Fruit fly (Drosophila melanogaster) whole organism, embryonic: ENCODE measurements around the gene CG12075.

ENCODE experiments used
- CG1024 ChIP-seq: fragments of 200-800 bp; sonication (Bioruptor generic); IDR thresholded peaks from 2 replicates; pipeline ENCODE4 v1.3.6; 2022; ENCODE audit warnings: missing biosample characterization, missing genetic modification characterization
- CG11723 ChIP-seq: fragments of 200-800 bp; sonication (Bioruptor generic); optimal IDR thresholded peaks from 2 replicates; lab custom pipeline; 2017; ENCODE audit warnings: missing biosample characterization, mild to moderate bottlenecking, missing genetic modification characterization
- CG12219 ChIP-seq: fragments of 200-800 bp; sonication (Bioruptor generic); optimal IDR thresholded peaks from 3 replicates; lab custom pipeline; 2018; ENCODE audit warnings: missing biosample characterization, mild to moderate bottlenecking, missing genetic modification characterization
- CG12769 ChIP-seq: fragments of 200-800 bp; sonication (Bioruptor generic); optimal IDR thresholded peaks from 2 replicates; lab custom pipeline; 2019; ENCODE audit warnings: missing biosample characterization, mild to moderate bottlenecking, missing genetic modification characterization, moderate library complexity
- CG1529 ChIP-seq: fragments of 200-800 bp; sonication (Bioruptor generic); optimal IDR thresholded peaks from 3 replicates; lab custom pipeline; 2018; ENCODE audit warnings: missing biosample characterization, missing genetic modification characterization
- CG15601 ChIP-seq: fragments of 200-800 bp; sonication (Bioruptor generic); optimal IDR thresholded peaks from 3 replicates; lab custom pipeline; 2019; ENCODE audit warnings: missing biosample characterization, mild to moderate bottlenecking, missing genetic modification characterization, moderate library complexity
- CG15696 ChIP-seq: fragments of 200-800 bp; sonication (Bioruptor generic); optimal IDR thresholded peaks from 2 replicates; lab custom pipeline; 2019; ENCODE audit warnings: missing biosample characterization, mild to moderate bottlenecking, missing genetic modification characterization, moderate library complexity
- CG16779 ChIP-seq: fragments of 200-800 bp; sonication (Bioruptor generic); IDR thresholded peaks from 2 replicates; pipeline ENCODE4 v1.3.6; 2022; ENCODE audit warnings: missing biosample characterization, missing genetic modification characterization
- CG2120 ChIP-seq: fragments of 200-800 bp; sonication (Bioruptor generic); optimal IDR thresholded peaks from 3 replicates; lab custom pipeline; 2016; ENCODE audit warnings: missing biosample characterization, missing genetic modification characterization
- CG2712 ChIP-seq: fragments of 200-800 bp; optimal IDR thresholded peaks from 3 replicates; lab custom pipeline; 2019; ENCODE audit warnings: missing biosample characterization, mild to moderate bottlenecking, missing genetic modification characterization, moderate library complexity
- CG31441 ChIP-seq: fragments of 200-800 bp; sonication (Bioruptor generic); IDR thresholded peaks from 2 replicates; pipeline ENCODE4 v1.3.6; 2022; ENCODE audit warnings: missing biosample characterization, missing genetic modification characterization
- CG32532 ChIP-seq: fragments of 200-800 bp; sonication (Bioruptor generic); IDR thresholded peaks from 2 replicates; pipeline ENCODE4 v1.3.6; 2022; ENCODE audit warnings: missing biosample characterization, missing genetic modification characterization
- CG4820 ChIP-seq: fragments of 200-800 bp; sonication (Bioruptor generic); optimal IDR thresholded peaks from 3 replicates; lab custom pipeline; 2016; ENCODE audit warnings: missing biosample characterization, missing genetic modification characterization
- CG6272 ChIP-seq: fragments of 200-800 bp; sonication (Bioruptor generic); IDR thresholded peaks from 2 replicates; pipeline ENCODE4 v1.3.6; 2022; ENCODE audit warnings: missing biosample characterization, missing genetic modification characterization
- CG6654 ChIP-seq: fragments of 200-800 bp; sonication (Bioruptor generic); optimal IDR thresholded peaks from 2 replicates; lab custom pipeline; 2017; ENCODE audit warnings: missing biosample characterization, mild to moderate bottlenecking, missing genetic modification characterization
- CG8359 ChIP-seq: fragments of 200-800 bp; sonication (Bioruptor generic); optimal IDR thresholded peaks from 2 replicates; lab custom pipeline; 2017; ENCODE audit warnings: missing biosample characterization, mild to moderate bottlenecking, missing genetic modification characterization, borderline replicate concordance
- CG9727 ChIP-seq: fragments of 200-800 bp; sonication (Bioruptor generic); optimal IDR thresholded peaks from 3 replicates; lab custom pipeline; 2017; ENCODE audit warnings: missing biosample characterization, mild to moderate bottlenecking, missing genetic modification characterization
- D19A ChIP-seq: fragments of 200-800 bp; optimal IDR thresholded peaks from 3 replicates; lab custom pipeline; 2019; ENCODE audit warnings: missing biosample characterization, mild to moderate bottlenecking, missing genetic modification characterization, moderate library complexity
- Elba2 ChIP-seq: fragments of 200-800 bp; sonication (Bioruptor generic); optimal IDR thresholded peaks from 3 replicates; lab custom pipeline; 2016; ENCODE audit warnings: missing biosample characterization, missing genetic modification characterization
- H15 ChIP-seq: fragments of 200-800 bp; sonication (Bioruptor generic); IDR thresholded peaks from 3 replicates; pipeline ENCODE4 v1.3.6; 2022; ENCODE audit warnings: missing biosample characterization, missing genetic modification characterization
- Kr ChIP-seq: fragments of 200-800 bp; sonication (Bioruptor generic); optimal IDR thresholded peaks from 2 replicates; lab custom pipeline; 2017; ENCODE audit warnings: missing biosample characterization, mild to moderate bottlenecking, missing genetic modification characterization
- MBD-R2 ChIP-seq: fragments of 200-800 bp; sonication (Bioruptor generic); IDR thresholded peaks from 2 replicates; pipeline ENCODE4 v1.3.6; 2022; ENCODE audit warnings: missing biosample characterization, missing genetic modification characterization
- Mad ChIP-seq: fragments of 200-800 bp; sonication (Bioruptor generic); optimal IDR thresholded peaks from 2 replicates; lab custom pipeline; 2016; ENCODE audit warnings: missing biosample characterization, missing genetic modification characterization
- NC2α ChIP-seq: fragments of 200-800 bp; sonication (Bioruptor generic); optimal IDR thresholded peaks from 2 replicates; lab custom pipeline; 2016; ENCODE audit warnings: missing biosample characterization, missing genetic modification characterization
- Poxn ChIP-seq: fragments of 200-800 bp; sonication (Bioruptor generic); IDR thresholded peaks from 2 replicates; pipeline ENCODE4 v1.3.6; 2022; ENCODE audit warnings: missing biosample characterization, missing genetic modification characterization
- Sin3A ChIP-seq: fragments of >200 bp; optimal IDR thresholded peaks from 2 replicates; lab custom pipeline; 2018
- Spps ChIP-seq: fragments of 200-800 bp; sonication (Bioruptor generic); optimal IDR thresholded peaks from 2 replicates; lab custom pipeline; 2018; ENCODE audit warnings: missing biosample characterization, mild to moderate bottlenecking, missing genetic modification characterization
- abd-A ChIP-seq: fragments of 200-800 bp; sonication (Bioruptor generic); optimal IDR thresholded peaks from 3 replicates; lab custom pipeline; 2019; ENCODE audit warnings: missing biosample characterization, mild to moderate bottlenecking, missing genetic modification characterization, moderate library complexity
- cas ChIP-seq: fragments of 200-800 bp; sonication (Bioruptor generic); IDR thresholded peaks from 2 replicates; pipeline ENCODE4 v1.3.6; 2022; ENCODE audit warnings: missing biosample characterization, missing genetic modification characterization
- caup ChIP-seq: fragments of 200-800 bp; sonication (Bioruptor generic); optimal IDR thresholded peaks from 3 replicates; lab custom pipeline; 2017; ENCODE audit warnings: missing biosample characterization, mild to moderate bottlenecking, missing genetic modification characterization, moderate library complexity; ENCODE audit not compliant: severe bottlenecking
- crol ChIP-seq: fragments of 200-800 bp; sonication (Bioruptor generic); IDR thresholded peaks from 2 replicates; pipeline ENCODE4 v1.3.6; 2022; ENCODE audit warnings: missing biosample characterization, missing genetic modification characterization
- dm ChIP-seq: fragments of 200-800 bp; sonication (Bioruptor generic); optimal IDR thresholded peaks from 3 replicates; lab custom pipeline; 2016; ENCODE audit warnings: missing biosample characterization, missing genetic modification characterization
- dmrt11E ChIP-seq: fragments of 200-800 bp; sonication (Bioruptor generic); optimal IDR thresholded peaks from 3 replicates; lab custom pipeline; 2018; ENCODE audit warnings: missing biosample characterization, mild to moderate bottlenecking, missing genetic modification characterization, moderate library complexity
- dpn ChIP-seq, 2 experiments: fragments of 200-800 bp; sonication (Bioruptor generic); optimal IDR thresholded peaks; 3 replicates each; lab custom pipeline; 2016; ENCODE audit warnings: missing biosample characterization in 2 of 2, missing genetic modification characterization in 2 of 2
- gcm ChIP-seq: fragments of 200-800 bp; sonication (Bioruptor generic); optimal IDR thresholded peaks from 2 replicates; lab custom pipeline; 2019; ENCODE audit warnings: missing biosample characterization, mild to moderate bottlenecking, missing genetic modification characterization, moderate library complexity
- gcm2 ChIP-seq: fragments of 200-800 bp; sonication (Bioruptor generic); optimal IDR thresholded peaks from 2 replicates; lab custom pipeline; 2016; ENCODE audit warnings: missing biosample characterization, missing genetic modification characterization
- grau ChIP-seq: fragments of 200-800 bp; optimal IDR thresholded peaks from 3 replicates; lab custom pipeline; 2019; ENCODE audit warnings: missing biosample characterization, mild to moderate bottlenecking, missing genetic modification characterization, moderate library complexity
- hth ChIP-seq: fragments of >200 bp; optimal IDR thresholded peaks from 2 replicates; lab custom pipeline; 2017; ENCODE audit warnings: inconsistent platforms
- jigr1 ChIP-seq: fragments of 200-800 bp; sonication (Bioruptor generic); IDR thresholded peaks from 3 replicates; pipeline ENCODE4 v1.3.6; 2022; ENCODE audit warnings: missing biosample characterization, missing genetic modification characterization
- ken ChIP-seq: fragments of 200-800 bp; sonication (Bioruptor generic); IDR thresholded peaks from 3 replicates; pipeline ENCODE4 v1.3.6; 2022; ENCODE audit warnings: missing biosample characterization, missing genetic modification characterization
- lab ChIP-seq: fragments of 200-800 bp; sonication (Bioruptor generic); optimal IDR thresholded peaks from 3 replicates; lab custom pipeline; 2017; ENCODE audit warnings: missing biosample characterization, missing genetic modification characterization, mild to moderate bottlenecking, moderate library complexity, missing genetic modification reagents
- lov ChIP-seq, 2 experiments: fragments of 200-800 bp in 1 of 2; fragments of >200 bp in 1 of 2; sonication (Bioruptor generic) in 1 of 2; IDR thresholded peaks in 1 of 2; optimal IDR thresholded peaks in 1 of 2; 2 replicates in 1 of 2; 3 replicates in 1 of 2; pipeline versions ENCODE4 v1.3.6 to Lab custom; 2017 to 2022; ENCODE audit warnings: missing biosample characterization in 1 of 2, missing genetic modification characterization in 1 of 2
- mirr ChIP-seq: fragments of 200-800 bp; sonication (Bioruptor generic); optimal IDR thresholded peaks from 3 replicates; lab custom pipeline; 2018; ENCODE audit warnings: missing biosample characterization, mild to moderate bottlenecking, missing genetic modification characterization
- nerfin-2 ChIP-seq: fragments of 200-800 bp; sonication (Bioruptor generic); IDR thresholded peaks from 2 replicates; pipeline ENCODE4 v1.3.6; 2022; ENCODE audit warnings: missing biosample characterization, missing genetic modification characterization; ENCODE audit not compliant: partially characterized antibody
- odd ChIP-seq: fragments of 200-800 bp; sonication (Bioruptor generic); optimal IDR thresholded peaks from 2 replicates; lab custom pipeline; 2017; ENCODE audit warnings: missing biosample characterization, mild to moderate bottlenecking, missing genetic modification characterization
- salm ChIP-seq: fragments of 200-800 bp; sonication (Bioruptor generic); optimal IDR thresholded peaks from 2 replicates; lab custom pipeline; 2018; ENCODE audit warnings: missing biosample characterization, mild to moderate bottlenecking, missing genetic modification characterization
- sd ChIP-seq: fragments of 200-800 bp; sonication (Bioruptor generic); optimal IDR thresholded peaks from 3 replicates; lab custom pipeline; 2018; ENCODE audit warnings: missing biosample characterization, mild to moderate bottlenecking, missing genetic modification characterization, moderate library complexity
- sim ChIP-seq: fragments of 200-800 bp; sonication (Bioruptor generic); IDR thresholded peaks from 2 replicates; pipeline ENCODE4 v1.3.6; 2022; ENCODE audit warnings: missing biosample characterization, missing genetic modification characterization
- tgo ChIP-seq: fragments of 200-800 bp; sonication (Bioruptor generic); IDR thresholded peaks from 3 replicates; pipeline ENCODE4 v1.3.6; 2022; ENCODE audit warnings: missing biosample characterization, missing genetic modification characterization

The CG12075 gene

DNA sequence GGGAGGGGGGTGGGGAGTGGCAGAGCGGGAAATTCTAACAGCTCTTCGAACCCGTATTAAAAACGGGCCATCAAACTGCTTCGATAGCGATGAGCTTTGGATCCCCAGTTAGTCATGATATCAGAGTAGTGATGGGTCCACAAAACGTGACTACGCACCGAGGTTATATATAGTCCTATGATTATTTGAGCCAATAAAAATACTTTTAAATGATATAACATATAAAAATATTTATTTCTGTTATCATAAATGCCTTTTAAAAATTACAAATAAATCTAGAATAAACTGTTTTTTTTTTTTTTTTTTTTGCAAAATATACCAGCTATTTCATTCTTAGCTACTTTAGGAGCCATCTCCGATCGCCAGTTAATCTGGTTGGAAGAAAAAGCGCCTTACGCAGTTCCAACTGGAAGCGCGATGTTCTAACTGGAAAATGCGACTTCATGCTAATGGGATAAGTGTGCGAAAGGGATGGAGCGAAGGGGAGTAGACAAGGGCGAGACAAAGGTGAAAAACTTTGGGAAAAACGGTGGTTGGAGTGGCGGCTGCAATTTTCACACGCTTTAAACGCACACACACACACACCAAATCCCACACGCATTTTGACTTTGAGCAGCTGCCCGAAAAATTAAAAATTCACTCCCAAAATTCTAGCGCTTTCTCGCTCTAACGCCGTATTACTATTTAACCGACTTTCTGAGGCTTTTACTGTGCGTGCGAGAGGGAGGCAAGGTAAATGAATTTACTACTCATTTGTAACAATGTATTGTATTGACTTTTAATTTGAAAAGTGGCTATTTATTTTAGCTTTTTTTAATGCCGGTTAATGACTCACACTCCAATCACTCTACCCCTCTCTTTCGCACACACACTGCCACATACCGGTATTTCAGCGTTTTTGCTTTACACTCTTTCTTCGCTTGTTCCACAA is 59.0 kb downstream of the CG12075 start (continued):
- TF ChIP-seq NC2α (GFP tag; lab: Kevin White, UChicago), result no peak
- TF ChIP-seq jigr1 (GFP tag; lab: Robert Waterston, UW), result no peak
- TF ChIP-seq dm (GFP tag; lab: Kevin White, UChicago), result no peak
- peak; percentile 45 for TF ChIP-seq CG2712 (tag; lab: Kevin White, UChicago)
- TF ChIP-seq salm, result no peak
- peak; percentile 14 for TF ChIP-seq CG15601 (tag; lab: Kevin White, UChicago)
- TF ChIP-seq D19A (tag; lab: Kevin White, UChicago), result peak; percentile 15
- no peak for TF ChIP-seq CG15696
- TF ChIP-seq dpn (GFP tag; optimal IDR thresholded peaks at IDR 0.05; lab: Kevin White, UChicago), result no peak
- no peak for TF ChIP-seq hth (lab: Kevin White, UChicago)
- TF ChIP-seq lov (optimal IDR thresholded peaks at IDR 0.05; lab: Kevin White, UChicago), result no peak
- no peak for TF ChIP-seq lov (GFP tag; IDR thresholded peaks at IDR 0.05; lab: Robert Waterston, UW)
- no peak for TF ChIP-seq odd (GFP tag; lab: Kevin White, UChicago)
- TF ChIP-seq CG8359 (GFP tag; lab: Kevin White, UChicago), result no peak
- TF ChIP-seq CG2120, result no peak
- TF ChIP-seq Elba2 (GFP tag; lab: Kevin White, UChicago), result peak; percentile 13
- peak; percentile 46; the same call in 1 of the 2 replicates for TF ChIP-seq CG32532 (GFP tag; lab: Robert Waterston, UW)
- no peak for TF ChIP-seq CG9727 (GFP tag; lab: Kevin White, UChicago)
- no peak for TF ChIP-seq Sin3A (lab: Kevin White, UChicago)
- TF ChIP-seq mirr, result no peak
- peak; percentile 12 for TF ChIP-seq CG12769
- no peak for TF ChIP-seq Poxn (GFP tag; lab: Robert Waterston, UW)
- no peak for TF ChIP-seq Kr (GFP tag; lab: Kevin White, UChicago)
- TF ChIP-seq sd (tag; lab: Kevin White, UChicago), result no peak
- TF ChIP-seq dmrt11E (tag; lab: Kevin White, UChicago), result peak; percentile 4
- no peak for TF ChIP-seq CG6654
- TF ChIP-seq CG12219 (GFP tag; lab: Kevin White, UChicago), result no peak
- no peak for TF ChIP-seq H15 (GFP tag; lab: Robert Waterston, UW)
- TF ChIP-seq CG31441 (GFP tag; lab: Robert Waterston, UW), result 0 out of 2 replicates have a peak, but pooled peaks have one; percentile 27
- TF ChIP-seq ken, result no peak
- no peak for TF ChIP-seq abd-A (tag; lab: Kevin White, UChicago)
- TF ChIP-seq caup, result no peak
- no peak for TF ChIP-seq nerfin-2 (GFP tag; lab: Robert Waterston, UW)
- TF ChIP-seq gcm2 (GFP tag; lab: Kevin White, UChicago), result no peak
- no peak for TF ChIP-seq CG6272 (GFP tag; lab: Robert Waterston, UW)
- TF ChIP-seq Mad (GFP tag; lab: Kevin White, UChicago), result no peak
- peak; percentile 9 for TF ChIP-seq gcm (GFP tag; lab: Kevin White, UChicago)
- no peak for TF ChIP-seq CG16779 (GFP tag; lab: Robert Waterston, UW)
- no peak for TF ChIP-seq CG1024 (GFP tag; lab: Robert Waterston, UW)
- no peak for TF ChIP-seq Spps
- 0 out of 3 replicates have a peak, but pooled peaks have one; percentile 31 for TF ChIP-seq tgo (GFP tag; lab: Robert Waterston, UW)
- TF ChIP-seq sim (GFP tag; lab: Robert Waterston, UW), result no peak
- no peak for TF ChIP-seq CG4820 (GFP tag; lab: Kevin White, UChicago)
- TF ChIP-seq CG1529 (GFP tag; lab: Kevin White, UChicago), result peak; percentile 0
- TF ChIP-seq crol (GFP tag; lab: Robert Waterston, UW), result peak; percentile 31
- no peak for TF ChIP-seq CG11723 (GFP tag; lab: Kevin White, UChicago)
- TF ChIP-seq lab (GFP tag; lab: Kevin White, UChicago), result peak; percentile 5
- no peak for TF ChIP-seq MBD-R2 (GFP tag; lab: Robert Waterston, UW)
- peak; percentile 41 for TF ChIP-seq grau (tag; lab: Kevin White, UChicago)
- no peak for TF ChIP-seq cas (GFP tag; lab: Robert Waterston, UW)
